Fruit fly (Drosophila melanogaster) whole organism, prepupa: ENCODE results near the gene FASN2.

ENCODE experiments used
- CG10669 ChIP-seq: fragments of 200-800 bp; sonication (Bioruptor generic); optimal IDR thresholded peaks from 3 replicates; lab custom pipeline; 2018; ENCODE audit warnings: missing biosample characterization, mild to moderate bottlenecking, missing genetic modification characterization, moderate library complexity
- CG3032 ChIP-seq: fragments of 200-800 bp; optimal IDR thresholded peaks from 2 replicates; lab custom pipeline; 2019; ENCODE audit warnings: missing biosample characterization, mild to moderate bottlenecking, missing genetic modification characterization, moderate library complexity
- CG31627 ChIP-seq: fragments of 200-800 bp; sonication (Bioruptor generic); optimal IDR thresholded peaks from 3 replicates; lab custom pipeline; 2016; ENCODE audit warnings: missing biosample characterization, missing genetic modification characterization
- CG34406 ChIP-seq: fragments of 200-800 bp; sonication (Bioruptor generic); optimal IDR thresholded peaks from 3 replicates; lab custom pipeline; 2016; ENCODE audit warnings: missing biosample characterization, missing genetic modification characterization
- Ets96B ChIP-seq: fragments of 200-800 bp; optimal IDR thresholded peaks from 2 replicates; lab custom pipeline; 2019; ENCODE audit warnings: missing biosample characterization, mild to moderate bottlenecking, missing genetic modification characterization, moderate library complexity
- Gug ChIP-seq: fragments of 200-800 bp; sonication (Bioruptor generic); IDR thresholded peaks from 2 replicates; pipeline ENCODE4 v1.3.6; 2022; ENCODE audit warnings: missing biosample characterization, missing genetic modification characterization
- Hr4 ChIP-seq: fragments of 200-800 bp; sonication (Bioruptor generic); optimal IDR thresholded peaks from 3 replicates; lab custom pipeline; 2016; ENCODE audit warnings: missing biosample characterization, missing genetic modification characterization
- OdsH ChIP-seq: fragments of 200-800 bp; sonication (Bioruptor generic); optimal IDR thresholded peaks from 3 replicates; lab custom pipeline; 2016; ENCODE audit warnings: missing biosample characterization, missing genetic modification characterization
- acj6 ChIP-seq: fragments of 200-800 bp; sonication (Bioruptor generic); optimal IDR thresholded peaks from 3 replicates; lab custom pipeline; 2016; ENCODE audit warnings: missing biosample characterization, missing genetic modification characterization
- ss ChIP-seq, 2 experiments: fragments of 200-800 bp; sonication (Bioruptor generic); optimal IDR thresholded peaks; 2 replicates in 1 of 2; 3 replicates in 1 of 2; lab custom pipeline; 2017 to 2018; ENCODE audit warnings: mild to moderate bottlenecking in 2 of 2, missing biosample characterization in 2 of 2, missing genetic modification characterization in 2 of 2, moderate library complexity in 1 of 2

dm6 chr2L:3034969-3035368 lies 8.8 kb upstream of the FASN2 start, which contains the start of gene CG17258:
- TF ChIP-seq ss (GFP tag; optimal IDR thresholded peaks at IDR 0.05; lab: Kevin White, UChicago) (no peak), CG3032 (no peak), OdsH (no peak), acj6 (GFP tag; lab: Kevin White, UChicago) (no peak), CG10669 (GFP tag; lab: Kevin White, UChicago) (no peak), CG31627 (GFP tag; lab: Kevin White, UChicago) (no peak), CG34406 (no peak), Ets96B (no peak), Hr4 (no peak), Gug (GFP tag; lab: Robert Waterston, UW) (no peak)
